Fruit fly (Drosophila melanogaster) whole organism, embryonic: ENCODE measurements around the gene pot.

Experiments used
- Bdp1 ChIP-seq: fragments of 200-800 bp; sonication (Bioruptor generic); optimal IDR thresholded peaks from 3 replicates; lab custom pipeline; 2016; ENCODE audit warnings: missing biosample characterization, missing genetic modification characterization
- Bgb ChIP-seq: fragments of 200-800 bp; sonication (Bioruptor generic); IDR thresholded peaks from 2 replicates; pipeline ENCODE4 v1.3.6; 2022; ENCODE audit warnings: missing biosample characterization, missing genetic modification characterization; ENCODE audit not compliant: partially characterized antibody
- Blimp-1 ChIP-seq: fragments of 200-800 bp; sonication (Bioruptor generic); optimal IDR thresholded peaks from 3 replicates; lab custom pipeline; 2018; ENCODE audit warnings: missing biosample characterization, missing genetic modification characterization, mild to moderate bottlenecking, moderate library complexity, missing genetic modification reagents
- CG10321 ChIP-seq: fragments of 200-800 bp; sonication (Bioruptor generic); IDR thresholded peaks from 2 replicates; pipeline ENCODE4 v1.3.6; 2022; ENCODE audit warnings: missing biosample characterization, missing genetic modification characterization
- CG11093 ChIP-seq: fragments of 200-800 bp; sonication (Bioruptor generic); IDR thresholded peaks from 3 replicates; pipeline ENCODE4 v1.3.6; 2022; ENCODE audit warnings: missing biosample characterization, missing genetic modification characterization
- CG13624 ChIP-seq: fragments of 200-800 bp; sonication (Bioruptor generic); optimal IDR thresholded peaks from 2 replicates; lab custom pipeline; 2016; ENCODE audit warnings: missing biosample characterization, missing genetic modification characterization
- CG15479 ChIP-seq: fragments of 200-800 bp; sonication (Bioruptor generic); optimal IDR thresholded peaks from 3 replicates; lab custom pipeline; 2019; ENCODE audit warnings: missing biosample characterization, mild to moderate bottlenecking, missing genetic modification characterization, moderate library complexity
- CG17361 ChIP-seq: fragments of 200-800 bp; sonication (Bioruptor generic); IDR thresholded peaks from 3 replicates; pipeline ENCODE4 v1.3.6; 2022; ENCODE audit warnings: missing biosample characterization, missing genetic modification characterization
- CG17385 ChIP-seq: fragments of 200-800 bp; sonication (Bioruptor generic); optimal IDR thresholded peaks from 3 replicates; lab custom pipeline; 2018; ENCODE audit warnings: missing biosample characterization, mild to moderate bottlenecking, missing genetic modification characterization
- CG18619 ChIP-seq: fragments of 200-800 bp; sonication (Bioruptor generic); optimal IDR thresholded peaks from 3 replicates; lab custom pipeline; 2017; ENCODE audit warnings: missing biosample characterization, mild to moderate bottlenecking, missing genetic modification characterization
- CG2889 ChIP-seq: fragments of 200-800 bp; sonication (Bioruptor generic); IDR thresholded peaks from 3 replicates; pipeline ENCODE4 v1.3.6; 2022; ENCODE audit warnings: missing biosample characterization, missing genetic modification characterization
- CG30431 ChIP-seq: fragments of 200-800 bp; sonication (Bioruptor generic); optimal IDR thresholded peaks from 2 replicates; lab custom pipeline; 2017; ENCODE audit warnings: missing biosample characterization, missing genetic modification characterization
- CG3847 ChIP-seq: fragments of 200-800 bp; sonication (Bioruptor generic); IDR thresholded peaks from 2 replicates; pipeline ENCODE4 v1.3.6; 2022; ENCODE audit warnings: missing biosample characterization, missing genetic modification characterization
- CG7556 ChIP-seq: fragments of 200-800 bp; sonication (Bioruptor generic); optimal IDR thresholded peaks from 2 replicates; lab custom pipeline; 2017; ENCODE audit warnings: missing biosample characterization, mild to moderate bottlenecking, missing genetic modification characterization
- CG7786 ChIP-seq: fragments of 200-800 bp; sonication (Bioruptor generic); optimal IDR thresholded peaks from 2 replicates; lab custom pipeline; 2016; ENCODE audit warnings: missing biosample characterization, missing genetic modification characterization
- CG8290 ChIP-seq, 3 experiments: fragments of 200-800 bp; sonication (Bioruptor generic); optimal IDR thresholded peaks; 2 replicates each; lab custom pipeline; 2016 to 2019; ENCODE audit warnings: missing biosample characterization in 3 of 3, missing genetic modification characterization in 3 of 3, mild to moderate bottlenecking in 2 of 3, moderate library complexity in 1 of 3
- CG8478 ChIP-seq: fragments of >200 bp; optimal IDR thresholded peaks from 2 replicates; lab custom pipeline; 2018
- CkIIα-i1 ChIP-seq: fragments of 200-800 bp; sonication (Bioruptor generic); IDR thresholded peaks from 2 replicates; pipeline ENCODE4 v1.3.6; 2022; ENCODE audit warnings: missing biosample characterization, missing genetic modification characterization
- CoRest ChIP-seq: fragments of 200-800 bp; sonication (Bioruptor generic); optimal IDR thresholded peaks from 3 replicates; lab custom pipeline; 2018; ENCODE audit warnings: missing biosample characterization, mild to moderate bottlenecking, missing genetic modification characterization, moderate library complexity
- Dbx ChIP-seq: fragments of 200-800 bp; sonication (Bioruptor generic); IDR thresholded peaks from 3 replicates; pipeline ENCODE4 v1.3.6; 2022; ENCODE audit warnings: missing biosample characterization, missing genetic modification characterization
- ERR ChIP-seq: fragments of 200-800 bp; sonication (Bioruptor generic); optimal IDR thresholded peaks from 2 replicates; lab custom pipeline; 2016; ENCODE audit warnings: missing biosample characterization, missing genetic modification characterization
- Ets97D ChIP-seq: fragments of 200-800 bp; sonication (Bioruptor generic); optimal IDR thresholded peaks from 3 replicates; lab custom pipeline; 2016; ENCODE audit warnings: missing biosample characterization, missing genetic modification characterization
- Fer3 ChIP-seq: fragments of 200-800 bp; sonication (Bioruptor generic); optimal IDR thresholded peaks from 2 replicates; lab custom pipeline; 2018; ENCODE audit warnings: missing biosample characterization, mild to moderate bottlenecking, missing genetic modification characterization, moderate library complexity
- Gsc ChIP-seq: fragments of 200-800 bp; sonication (Bioruptor generic); IDR thresholded peaks from 2 replicates; pipeline ENCODE4 v1.3.6; 2022; ENCODE audit warnings: missing biosample characterization, missing genetic modification characterization
- Hsf ChIP-seq: fragments of 200-800 bp; sonication (Bioruptor generic); optimal IDR thresholded peaks from 3 replicates; lab custom pipeline; 2016; ENCODE audit warnings: missing biosample characterization, missing genetic modification characterization
- Kr ChIP-seq: fragments of 200-800 bp; sonication (Bioruptor generic); optimal IDR thresholded peaks from 2 replicates; lab custom pipeline; 2017; ENCODE audit warnings: missing biosample characterization, mild to moderate bottlenecking, missing genetic modification characterization
- Lim3 ChIP-seq: fragments of 200-800 bp; sonication (Bioruptor generic); IDR thresholded peaks from 2 replicates; pipeline ENCODE4 v1.3.6; 2022; ENCODE audit warnings: missing biosample characterization, missing genetic modification characterization
- Med ChIP-seq: fragments of 200-800 bp; sonication (Bioruptor generic); peaks from one replicate; lab custom pipeline; 2016; ENCODE audit warnings: missing biosample characterization, missing genetic modification characterization, mild to moderate bottlenecking, inconsistent platforms, moderate library complexity
- NfI ChIP-seq: fragments of 200-800 bp; sonication (Bioruptor generic); optimal IDR thresholded peaks from 3 replicates; lab custom pipeline; 2018; ENCODE audit warnings: missing biosample characterization, mild to moderate bottlenecking, missing genetic modification characterization, moderate library complexity
- Spps ChIP-seq: fragments of 200-800 bp; sonication (Bioruptor generic); optimal IDR thresholded peaks from 2 replicates; lab custom pipeline; 2018; ENCODE audit warnings: missing biosample characterization, mild to moderate bottlenecking, missing genetic modification characterization
- Sry-β ChIP-seq: fragments of 200-800 bp; sonication (Bioruptor generic); optimal IDR thresholded peaks from 2 replicates; lab custom pipeline; 2018; ENCODE audit warnings: missing biosample characterization, mild to moderate bottlenecking, missing genetic modification characterization, moderate library complexity
- Taf1 ChIP-seq: fragments of 200-800 bp; sonication (Bioruptor generic); IDR thresholded peaks from 2 replicates; pipeline ENCODE4 v1.3.6; 2022; ENCODE audit warnings: missing biosample characterization, missing genetic modification characterization
- Tbp ChIP-seq: fragments of >200 bp; optimal IDR thresholded peaks from 2 replicates; lab custom pipeline; 2018; ENCODE audit warnings: missing biosample characterization, missing genetic modification characterization
- ci ChIP-seq: fragments of 200-800 bp; sonication (Bioruptor generic); IDR thresholded peaks from 3 replicates; pipeline ENCODE4 v1.3.6; 2022; ENCODE audit warnings: missing biosample characterization, missing genetic modification characterization
- cwo ChIP-seq: fragments of 200-800 bp; sonication (Bioruptor generic); optimal IDR thresholded peaks from 3 replicates; lab custom pipeline; 2017; ENCODE audit warnings: missing biosample characterization, missing genetic modification characterization, mild to moderate bottlenecking, moderate library complexity, missing genetic modification reagents
- da ChIP-seq: fragments of 200-800 bp; sonication (Bioruptor generic); optimal IDR thresholded peaks from 2 replicates; lab custom pipeline; 2016; ENCODE audit warnings: missing biosample characterization, missing genetic modification characterization
- ems ChIP-seq: fragments of 200-800 bp; sonication (Bioruptor generic); optimal IDR thresholded peaks from 3 replicates; lab custom pipeline; 2016; ENCODE audit warnings: missing biosample characterization, missing genetic modification characterization
- eyg ChIP-seq: fragments of 200-800 bp; sonication (Bioruptor generic); optimal IDR thresholded peaks from 3 replicates; lab custom pipeline; 2016; ENCODE audit warnings: missing biosample characterization, missing genetic modification characterization
- gce ChIP-seq: fragments of 200-800 bp; sonication (Bioruptor generic); IDR thresholded peaks from 3 replicates; pipeline ENCODE4 v1.3.6; 2022; ENCODE audit warnings: missing biosample characterization, missing genetic modification characterization
- hkb ChIP-seq, 2 experiments: fragments of 200-800 bp in 1 of 2; fragments of >200 bp in 1 of 2; sonication (Bioruptor generic) in 1 of 2; IDR thresholded peaks in 1 of 2; optimal IDR thresholded peaks in 1 of 2; 2 replicates each; pipeline versions ENCODE4 v1.3.6 to Lab custom; 2017 to 2022; ENCODE audit warnings: missing biosample characterization in 1 of 2, missing genetic modification characterization in 1 of 2
- mld ChIP-seq: fragments of 200-800 bp; sonication (Bioruptor generic); IDR thresholded peaks from 3 replicates; pipeline ENCODE4 v1.3.6; 2022; ENCODE audit warnings: missing biosample characterization, missing genetic modification characterization; ENCODE audit not compliant: partially characterized antibody
- nau ChIP-seq: fragments of 200-800 bp; sonication (Bioruptor generic); optimal IDR thresholded peaks from 3 replicates; lab custom pipeline; 2017; ENCODE audit warnings: missing biosample characterization, mild to moderate bottlenecking, missing genetic modification characterization, missing genetic modification reagents
- onecut ChIP-seq: fragments of 200-800 bp; sonication (Bioruptor generic); IDR thresholded peaks from 2 replicates; pipeline ENCODE4 v1.3.6; 2022; ENCODE audit warnings: missing biosample characterization, missing genetic modification characterization
- otp ChIP-seq: fragments of 200-800 bp; sonication (Bioruptor generic); IDR thresholded peaks from 3 replicates; pipeline ENCODE4, ENCODE4 v1.3.6; 2022; ENCODE audit warnings: missing biosample characterization, missing genetic modification characterization
- peb ChIP-seq: fragments of 200-800 bp; sonication (Bioruptor generic); IDR thresholded peaks from 2 replicates; pipeline ENCODE4 v1.3.6; 2022; ENCODE audit warnings: missing biosample characterization, missing genetic modification characterization
- prd ChIP-seq, 3 experiments: fragments of >200 bp in 2 of 3; fragments of 200-800 bp in 1 of 3; sonication (Bioruptor generic) in 1 of 3; optimal IDR thresholded peaks in 2 of 3; IDR thresholded peaks in 1 of 3; 2 replicates in 2 of 3; 3 replicates in 1 of 3; pipeline versions ENCODE4 v1.3.6 to Lab custom; 2017 to 2022; ENCODE audit warnings: missing biosample characterization in 1 of 3, missing genetic modification characterization in 1 of 3
- pros ChIP-seq: fragments of 200-800 bp; sonication (Bioruptor generic); optimal IDR thresholded peaks from 3 replicates; lab custom pipeline; 2019; ENCODE audit warnings: missing biosample characterization, mild to moderate bottlenecking, missing genetic modification characterization, moderate library complexity
- stc ChIP-seq: fragments of 200-800 bp; sonication (Bioruptor generic); IDR thresholded peaks from 2 replicates; pipeline ENCODE4 v1.3.6; 2022; ENCODE audit warnings: missing biosample characterization, missing genetic modification characterization
- tll ChIP-seq, 2 experiments: fragments of 200-800 bp in 1 of 2; fragments of >200 bp in 1 of 2; sonication (Bioruptor generic) in 1 of 2; optimal IDR thresholded peaks; 2 replicates each; lab custom pipeline; 2017 to 2019; ENCODE audit warnings: missing biosample characterization in 2 of 2, missing genetic modification characterization in 2 of 2, mild to moderate bottlenecking in 1 of 2, moderate library complexity in 1 of 2
- trem ChIP-seq: fragments of 200-800 bp; optimal IDR thresholded peaks from 3 replicates; lab custom pipeline; 2019; ENCODE audit warnings: missing biosample characterization, mild to moderate bottlenecking, missing genetic modification characterization, moderate library complexity

The pot gene

DNA sequence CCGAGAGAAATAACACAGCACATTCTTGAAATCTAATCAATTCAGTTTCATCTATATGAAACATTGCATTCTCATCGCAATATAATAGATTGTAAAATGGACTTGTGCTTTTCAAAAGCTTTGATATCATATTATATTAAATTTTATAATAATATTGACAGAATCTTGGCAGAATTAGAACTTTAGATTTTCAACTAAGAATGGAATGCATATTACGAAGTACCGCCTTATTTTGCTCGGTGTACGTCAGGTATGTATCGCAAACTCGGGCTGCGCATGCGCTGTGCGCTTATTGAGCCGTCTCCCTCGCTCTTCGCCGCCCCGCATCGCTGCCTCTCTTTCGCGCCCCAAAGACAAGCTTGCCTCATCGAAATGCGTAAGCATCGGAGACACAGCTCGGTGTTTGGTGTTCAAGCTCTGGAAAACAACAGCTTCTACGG lies 1.9 kb downstream of the pot start (continued):
- no peak for TF ChIP-seq Ets97D
- peak; percentile 86 for TF ChIP-seq Fer3 (tag; lab: Kevin White, UChicago)
- peak; percentile 33 for TF ChIP-seq Sry-β
- TF ChIP-seq stc, result peak; percentile 88
- peak; percentile 79 for TF ChIP-seq CG30431 (GFP tag; lab: Kevin White, UChicago)
- TF ChIP-seq CkIIα-i1 (GFP tag; lab: Robert Waterston, UW), result no peak
- peak; percentile 61 for TF ChIP-seq Gsc (GFP tag; lab: Robert Waterston, UW)
- peak; percentile 77 for TF ChIP-seq CG3847 (GFP tag; lab: Robert Waterston, UW)
- TF ChIP-seq Kr (GFP tag; lab: Kevin White, UChicago), result no peak
- no peak for TF ChIP-seq CG13624 (GFP tag; lab: Kevin White, UChicago)
- TF ChIP-seq CG8478, result no peak
- TF ChIP-seq Dbx (GFP tag; lab: Robert Waterston, UW), result peak; percentile 82
- TF ChIP-seq eyg (GFP tag; lab: Kevin White, UChicago), result no peak
- TF ChIP-seq CG8290 (GFP tag; optimal IDR thresholded peaks at IDR 0.05; lab: Kevin White, UChicago), result peak; percentile 64
- TF ChIP-seq CG8290 (tag; optimal IDR thresholded peaks at IDR 0.05; lab: Kevin White, UChicago), result peak in 1 of 2 experiments; percentile 48
- TF ChIP-seq nau (GFP tag; lab: Kevin White, UChicago), result peak; percentile 78
- TF ChIP-seq Med (GFP tag; lab: Kevin White, UChicago), result peak; percentile 83
- TF ChIP-seq CG17361 (GFP tag; lab: Robert Waterston, UW), result peak; percentile 98
- TF ChIP-seq gce (GFP tag; lab: Robert Waterston, UW), result peak; percentile 71; the same call in 2 of the 3 replicates
- TF ChIP-seq da (GFP tag; lab: Kevin White, UChicago), result no peak
- TF ChIP-seq Lim3 (GFP tag; lab: Robert Waterston, UW), result peak; percentile 56; the same call in 1 of the 2 replicates
- TF ChIP-seq trem, result peak; percentile 86
- 0 out of 3 replicates have a peak, but pooled peaks have one; percentile 59 for TF ChIP-seq CG2889 (GFP tag; lab: Robert Waterston, UW)
- TF ChIP-seq prd (optimal IDR thresholded peaks at IDR 0.05; lab: Kevin White, UChicago), result no peak
- peak; percentile 91 for TF ChIP-seq prd (GFP tag; IDR thresholded peaks at IDR 0.05; lab: Robert Waterston, UW)
- TF ChIP-seq Spps, result peak; percentile 80
- TF ChIP-seq ERR (GFP tag; lab: Kevin White, UChicago), result no peak
- peak; percentile 83 for TF ChIP-seq CG18619 (GFP tag; lab: Kevin White, UChicago)
- TF ChIP-seq CG15479 (GFP tag; lab: Kevin White, UChicago), result peak; percentile 62
- no peak for TF ChIP-seq mld
- no peak for TF ChIP-seq CG7786
- TF ChIP-seq CG10321, result peak; percentile 59
- peak; percentile 95 for TF ChIP-seq CoRest (tag; lab: Kevin White, UChicago)
- TF ChIP-seq pros, result peak; percentile 53
- peak; percentile 94 for TF ChIP-seq CG7556
- TF ChIP-seq CG11093, result peak; percentile 87
- peak; percentile 87 for TF ChIP-seq Blimp-1 (GFP tag; lab: Kevin White, UChicago)
- peak; percentile 86 for TF ChIP-seq CG17385 (GFP tag; lab: Kevin White, UChicago)
- TF ChIP-seq Bgb (GFP tag; lab: Robert Waterston, UW), result no peak
- TF ChIP-seq peb (GFP tag; lab: Robert Waterston, UW), result peak; percentile 64
- no peak for TF ChIP-seq Hsf (GFP tag; lab: Kevin White, UChicago)
- peak in 1 of 2 experiments; percentile 38 for TF ChIP-seq tll (GFP tag; optimal IDR thresholded peaks at IDR 0.05; lab: Kevin White, UChicago)
- peak; percentile 84 for TF ChIP-seq ci
- TF ChIP-seq Taf1 (GFP tag; lab: Robert Waterston, UW), result peak; percentile 59; the same call in 1 of the 2 replicates
- no peak for TF ChIP-seq Tbp (GFP tag; lab: Kevin White, UChicago)
- no peak for TF ChIP-seq Bdp1 (GFP tag; lab: Kevin White, UChicago)
- peak; percentile 44 for TF ChIP-seq ems
- TF ChIP-seq otp, result peak; percentile 74
- peak; percentile 77 for TF ChIP-seq cwo (GFP tag; lab: Kevin White, UChicago)
- TF ChIP-seq hkb (optimal IDR thresholded peaks at IDR 0.05; lab: Kevin White, UChicago), result no peak
- peak; percentile 88 for TF ChIP-seq hkb (GFP tag; IDR thresholded peaks at IDR 0.05; lab: Robert Waterston, UW)
- TF ChIP-seq NfI, result peak; percentile 89
- peak; percentile 79 for TF ChIP-seq onecut (GFP tag; lab: Robert Waterston, UW)
